Fruit fly (Drosophila melanogaster) whole organism, prepupa: ENCODE data around the gene Mvd.

Source experiments
- CG10631 ChIP-seq: fragments of 200-800 bp; sonication (Bioruptor generic); optimal IDR thresholded peaks from 2 replicates; lab custom pipeline; 2016; ENCODE audit warnings: missing biosample characterization, missing genetic modification characterization
- CG10669 ChIP-seq: fragments of 200-800 bp; sonication (Bioruptor generic); optimal IDR thresholded peaks from 3 replicates; lab custom pipeline; 2018; ENCODE audit warnings: missing biosample characterization, mild to moderate bottlenecking, missing genetic modification characterization, moderate library complexity
- CG11294 ChIP-seq: fragments of 200-800 bp; sonication (Bioruptor generic); IDR thresholded peaks from 2 replicates; pipeline ENCODE4 v1.3.6; 2022; ENCODE audit warnings: missing biosample characterization, missing genetic modification characterization
- CG11762 ChIP-seq: fragments of 200-800 bp; sonication (Bioruptor generic); optimal IDR thresholded peaks from 3 replicates; lab custom pipeline; 2016; ENCODE audit warnings: missing biosample characterization, missing genetic modification characterization; ENCODE audit not compliant: insufficient read depth
- CG11902 ChIP-seq: fragments of 200-800 bp; sonication (Bioruptor generic); optimal IDR thresholded peaks from 3 replicates; lab custom pipeline; 2016; ENCODE audit warnings: missing biosample characterization, missing genetic modification characterization
- CG16779 ChIP-seq: fragments of 200-800 bp; sonication (Bioruptor generic); optimal IDR thresholded peaks from 3 replicates; lab custom pipeline; 2017; ENCODE audit warnings: missing biosample characterization, mild to moderate bottlenecking, missing genetic modification characterization
- CG3032 ChIP-seq: fragments of 200-800 bp; optimal IDR thresholded peaks from 2 replicates; lab custom pipeline; 2019; ENCODE audit warnings: missing biosample characterization, mild to moderate bottlenecking, missing genetic modification characterization, moderate library complexity
- CG31627 ChIP-seq: fragments of 200-800 bp; sonication (Bioruptor generic); optimal IDR thresholded peaks from 3 replicates; lab custom pipeline; 2016; ENCODE audit warnings: missing biosample characterization, missing genetic modification characterization
- CG34406 ChIP-seq: fragments of 200-800 bp; sonication (Bioruptor generic); optimal IDR thresholded peaks from 3 replicates; lab custom pipeline; 2016; ENCODE audit warnings: missing biosample characterization, missing genetic modification characterization
- CG4318 ChIP-seq: fragments of 200-800 bp; sonication (Bioruptor generic); optimal IDR thresholded peaks from 3 replicates; lab custom pipeline; 2017; ENCODE audit warnings: missing biosample characterization, mild to moderate bottlenecking, missing genetic modification characterization
- CG6792 ChIP-seq: fragments of 200-800 bp; sonication (Bioruptor generic); optimal IDR thresholded peaks from 3 replicates; lab custom pipeline; 2016; ENCODE audit warnings: missing biosample characterization, missing genetic modification characterization
- CG6808 ChIP-seq: fragments of 200-800 bp; sonication (Bioruptor generic); optimal IDR thresholded peaks from 3 replicates; lab custom pipeline; 2017; ENCODE audit warnings: missing biosample characterization, missing genetic modification characterization, mild to moderate bottlenecking, moderate library complexity, missing genetic modification reagents
- CG6854 ChIP-seq: fragments of 200-800 bp; sonication (Bioruptor generic); optimal IDR thresholded peaks from 2 replicates; lab custom pipeline; 2017; ENCODE audit warnings: missing biosample characterization, mild to moderate bottlenecking, missing genetic modification characterization
- CG8119 ChIP-seq: fragments of 200-800 bp; sonication (Bioruptor generic); IDR thresholded peaks from 3 replicates; pipeline ENCODE4 v1.3.6; 2022; ENCODE audit warnings: missing biosample characterization, missing genetic modification characterization
- CG8319 ChIP-seq: fragments of 200-800 bp; sonication (Bioruptor generic); optimal IDR thresholded peaks from 3 replicates; lab custom pipeline; 2016; ENCODE audit warnings: missing biosample characterization, missing genetic modification characterization
- CG8632 ChIP-seq: fragments of 200-800 bp; sonication (Bioruptor generic); optimal IDR thresholded peaks from 3 replicates; lab custom pipeline; 2016; ENCODE audit warnings: missing biosample characterization, missing genetic modification characterization
- CG9139 ChIP-seq: fragments of 200-800 bp; sonication (Bioruptor generic); optimal IDR thresholded peaks from 3 replicates; lab custom pipeline; 2017; ENCODE audit warnings: missing biosample characterization, mild to moderate bottlenecking, missing genetic modification characterization
- Eip75B ChIP-seq: fragments of 200-800 bp; sonication (Bioruptor generic); optimal IDR thresholded peaks from 3 replicates; lab custom pipeline; 2016; ENCODE audit warnings: missing biosample characterization, missing genetic modification characterization
- Eip78C ChIP-seq: fragments of 200-800 bp; sonication (Bioruptor generic); peaks from one replicate; lab custom pipeline; 2016; ENCODE audit warnings: missing biosample characterization, missing genetic modification characterization
- Eip93F ChIP-seq: fragments of 200-800 bp; sonication (Bioruptor generic); optimal IDR thresholded peaks from 2 replicates; lab custom pipeline; 2016; ENCODE audit warnings: missing biosample characterization, mild to moderate bottlenecking, missing genetic modification characterization
- Ets21C ChIP-seq: fragments of 200-800 bp; sonication (Bioruptor generic); optimal IDR thresholded peaks from 3 replicates; lab custom pipeline; 2016; ENCODE audit warnings: missing biosample characterization, missing genetic modification characterization
- Ets96B ChIP-seq: fragments of 200-800 bp; optimal IDR thresholded peaks from 2 replicates; lab custom pipeline; 2019; ENCODE audit warnings: missing biosample characterization, mild to moderate bottlenecking, missing genetic modification characterization, moderate library complexity
- Gug ChIP-seq: fragments of 200-800 bp; sonication (Bioruptor generic); IDR thresholded peaks from 2 replicates; pipeline ENCODE4 v1.3.6; 2022; ENCODE audit warnings: missing biosample characterization, missing genetic modification characterization
- Hr38 ChIP-seq: sonication (Bioruptor generic); optimal IDR thresholded peaks from 2 replicates; lab custom pipeline; 2016; ENCODE audit warnings: missing biosample characterization, missing genetic modification characterization
- Hr4 ChIP-seq: fragments of 200-800 bp; sonication (Bioruptor generic); optimal IDR thresholded peaks from 3 replicates; lab custom pipeline; 2016; ENCODE audit warnings: missing biosample characterization, missing genetic modification characterization
- Lpt ChIP-seq: fragments of 200-800 bp; sonication (Bioruptor generic); optimal IDR thresholded peaks from 3 replicates; lab custom pipeline; 2016; ENCODE audit warnings: missing biosample characterization, missing genetic modification characterization
- Met ChIP-seq: fragments of 200-800 bp; sonication (Bioruptor generic); optimal IDR thresholded peaks from 3 replicates; lab custom pipeline; 2016; ENCODE audit warnings: missing biosample characterization, missing genetic modification characterization
- OdsH ChIP-seq: fragments of 200-800 bp; sonication (Bioruptor generic); optimal IDR thresholded peaks from 3 replicates; lab custom pipeline; 2016; ENCODE audit warnings: missing biosample characterization, missing genetic modification characterization
- Smox ChIP-seq: fragments of 200-800 bp; sonication (Bioruptor generic); optimal IDR thresholded peaks from 3 replicates; lab custom pipeline; 2016; ENCODE audit warnings: missing biosample characterization, missing genetic modification characterization
- Sox102F ChIP-seq: fragments of 200-800 bp; sonication (Bioruptor generic); optimal IDR thresholded peaks from 2 replicates; lab custom pipeline; 2016; ENCODE audit warnings: missing biosample characterization, mild to moderate bottlenecking, missing genetic modification characterization
- Sox15 ChIP-seq: fragments of 200-800 bp; sonication (Bioruptor generic); optimal IDR thresholded peaks from 3 replicates; lab custom pipeline; 2016; ENCODE audit warnings: missing biosample characterization, missing genetic modification characterization
- achi ChIP-seq: fragments of 200-800 bp; sonication (Bioruptor generic); optimal IDR thresholded peaks from 3 replicates; lab custom pipeline; 2016; ENCODE audit warnings: missing biosample characterization, missing genetic modification characterization
- acj6 ChIP-seq: fragments of 200-800 bp; sonication (Bioruptor generic); optimal IDR thresholded peaks from 3 replicates; lab custom pipeline; 2016; ENCODE audit warnings: missing biosample characterization, missing genetic modification characterization
- cyc ChIP-seq: fragments of 200-800 bp; sonication (Bioruptor generic); optimal IDR thresholded peaks from 3 replicates; lab custom pipeline; 2016; ENCODE audit warnings: missing biosample characterization, missing genetic modification characterization
- dac ChIP-seq: fragments of 200-800 bp; sonication (Bioruptor generic); optimal IDR thresholded peaks from 2 replicates; lab custom pipeline; 2017; ENCODE audit warnings: missing biosample characterization, mild to moderate bottlenecking, missing genetic modification characterization
- dsx ChIP-seq: fragments of 200-800 bp; optimal IDR thresholded peaks from 3 replicates; lab custom pipeline; 2019; ENCODE audit warnings: missing biosample characterization, mild to moderate bottlenecking, missing genetic modification characterization, moderate library complexity; ENCODE audit not compliant: poor library complexity, severe bottlenecking
- eg ChIP-seq: fragments of 200-800 bp; sonication (Bioruptor generic); IDR thresholded peaks from 3 replicates; pipeline ENCODE4 v1.3.6; 2022; ENCODE audit warnings: missing biosample characterization, missing genetic modification characterization
- esn ChIP-seq: fragments of 200-800 bp; sonication (Bioruptor generic); optimal IDR thresholded peaks from 2 replicates; lab custom pipeline; 2016; ENCODE audit warnings: missing biosample characterization, mild to moderate bottlenecking, missing genetic modification characterization, moderate library complexity
- fd85E ChIP-seq: fragments of 200-800 bp; sonication (Bioruptor generic); optimal IDR thresholded peaks from 3 replicates; lab custom pipeline; 2016; ENCODE audit warnings: missing biosample characterization, missing genetic modification characterization
- fkh ChIP-seq: fragments of 200-800 bp; sonication (Bioruptor generic); optimal IDR thresholded peaks from 3 replicates; lab custom pipeline; 2017; ENCODE audit warnings: missing biosample characterization, mild to moderate bottlenecking, missing genetic modification characterization, moderate library complexity
- net ChIP-seq: fragments of 200-800 bp; sonication (Bioruptor generic); optimal IDR thresholded peaks from 3 replicates; lab custom pipeline; 2016; ENCODE audit warnings: missing biosample characterization, missing genetic modification characterization
- pdm3 ChIP-seq: fragments of 200-800 bp; sonication (Bioruptor generic); optimal IDR thresholded peaks from 3 replicates; lab custom pipeline; 2016; ENCODE audit warnings: missing biosample characterization, missing genetic modification characterization
- salr ChIP-seq, 2 experiments: fragments of 200-800 bp; sonication (Bioruptor generic); optimal IDR thresholded peaks; 3 replicates each; lab custom pipeline; 2016 to 2018; ENCODE audit warnings: missing biosample characterization in 2 of 2, missing genetic modification characterization in 2 of 2, mild to moderate bottlenecking in 1 of 2
- spab ChIP-seq: fragments of 200-800 bp; sonication (Bioruptor generic); optimal IDR thresholded peaks from 2 replicates; lab custom pipeline; 2017; ENCODE audit warnings: missing biosample characterization, mild to moderate bottlenecking, missing genetic modification characterization, missing genetic modification reagents
- ss ChIP-seq, 2 experiments: fragments of 200-800 bp; sonication (Bioruptor generic); optimal IDR thresholded peaks; 2 replicates in 1 of 2; 3 replicates in 1 of 2; lab custom pipeline; 2017 to 2018; ENCODE audit warnings: mild to moderate bottlenecking in 2 of 2, missing biosample characterization in 2 of 2, missing genetic modification characterization in 2 of 2, moderate library complexity in 1 of 2
- svp ChIP-seq: fragments of 200-800 bp; sonication (Bioruptor generic); peaks from one replicate; lab custom pipeline; 2016; ENCODE audit warnings: missing biosample characterization, missing genetic modification characterization
- topi ChIP-seq: fragments of 200-800 bp; sonication (Bioruptor generic); optimal IDR thresholded peaks from 3 replicates; lab custom pipeline; 2016; ENCODE audit warnings: missing biosample characterization, missing genetic modification characterization
- vri ChIP-seq: fragments of 200-800 bp; sonication (Bioruptor generic); optimal IDR thresholded peaks from 3 replicates; lab custom pipeline; 2016; ENCODE audit warnings: missing biosample characterization, mild to moderate bottlenecking, missing genetic modification characterization

Mvd gene

dm6 chrX:15703720-15704206 lies 45.2 kb upstream of the Mvd start, which contains the start of the genes Pis and Hap40 (continued):
- TF ChIP-seq CG10669 (GFP tag; lab: Kevin White, UChicago) (peak; percentile 49), CG31627 (GFP tag; lab: Kevin White, UChicago) (peak; percentile 77), Eip78C (GFP tag; lab: Kevin White, UChicago) (peak; percentile 77), fkh (GFP tag; lab: Kevin White, UChicago) (peak; percentile 77), CG34406 (GFP tag; lab: Kevin White, UChicago) (peak; percentile 35), cyc (GFP tag; lab: Kevin White, UChicago) (peak; percentile 64), CG8319 (GFP tag; lab: Kevin White, UChicago) (peak; percentile 19), OdsH (GFP tag; lab: Kevin White, UChicago) (no peak), ss (GFP tag; optimal IDR thresholded peaks at IDR 0.05; lab: Kevin White, UChicago) (no peak), CG6808 (GFP tag; lab: Kevin White, UChicago) (peak; percentile 47), CG10631 (GFP tag; lab: Kevin White, UChicago) (peak; percentile 70), CG11902 (GFP tag; lab: Kevin White, UChicago) (peak; percentile 63)

DNA sequence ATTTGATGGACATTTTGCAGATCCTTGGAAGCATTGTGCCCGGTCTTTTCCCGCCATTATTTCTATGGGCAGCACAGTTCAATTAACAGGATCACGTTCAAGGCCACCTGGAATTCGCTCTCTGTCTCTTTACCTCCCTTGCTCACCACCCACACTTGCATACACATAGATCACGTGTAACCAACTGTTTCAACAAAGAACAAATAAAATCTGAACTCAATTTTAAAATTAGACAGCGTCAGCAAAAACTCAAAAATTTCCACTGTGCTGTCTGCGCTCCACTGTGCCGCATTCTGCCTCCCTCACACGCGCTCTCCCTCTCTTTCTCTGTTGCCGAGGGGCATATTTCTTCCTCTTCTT lies 39.4 kb upstream of the Mvd start:
- TF ChIP-seq Lpt (GFP tag; lab: Kevin White, UChicago): no peak
- TF ChIP-seq fd85E (GFP tag; lab: Kevin White, UChicago): no peak
- no peak for TF ChIP-seq net
- TF ChIP-seq fkh (GFP tag; lab: Kevin White, UChicago): no peak
- no peak for TF ChIP-seq Eip93F (GFP tag; lab: Kevin White, UChicago)
- TF ChIP-seq topi (GFP tag; lab: Kevin White, UChicago): no peak
- TF ChIP-seq salr (GFP tag; optimal IDR thresholded peaks at IDR 0.05; lab: Kevin White, UChicago): no peak
- no peak for TF ChIP-seq Met (GFP tag; lab: Kevin White, UChicago)
- TF ChIP-seq Hr38: no peak
- TF ChIP-seq CG11902 (GFP tag; lab: Kevin White, UChicago): peak; percentile 3
- TF ChIP-seq CG10631 (GFP tag; lab: Kevin White, UChicago): no peak
- peak; percentile 9 for TF ChIP-seq CG3032 (tag; lab: Kevin White, UChicago)
- no peak for TF ChIP-seq Hr4 (GFP tag; lab: Kevin White, UChicago)
- TF ChIP-seq CG6808 (GFP tag; lab: Kevin White, UChicago): peak; percentile 98
- no peak for TF ChIP-seq Ets96B (tag; lab: Kevin White, UChicago)
- TF ChIP-seq acj6 (GFP tag; lab: Kevin White, UChicago): no peak
- no peak for TF ChIP-seq Gug (GFP tag; lab: Robert Waterston, UW)
- TF ChIP-seq pdm3 (GFP tag; lab: Kevin White, UChicago): no peak
- no peak for TF ChIP-seq Sox102F (GFP tag; lab: Kevin White, UChicago)
- TF ChIP-seq vri (GFP tag; lab: Kevin White, UChicago): no peak
- no peak for TF ChIP-seq cyc (GFP tag; lab: Kevin White, UChicago)
- TF ChIP-seq CG8119 (GFP tag; lab: Robert Waterston, UW): no peak; the same call in 2 of the 3 replicates
- peak; percentile 37 for TF ChIP-seq achi
- TF ChIP-seq CG31627 (GFP tag; lab: Kevin White, UChicago): no peak
- TF ChIP-seq Ets21C: no peak
- TF ChIP-seq OdsH (GFP tag; lab: Kevin White, UChicago): no peak
- no peak for TF ChIP-seq CG9139 (GFP tag; lab: Kevin White, UChicago)
- TF ChIP-seq svp (GFP tag; lab: Kevin White, UChicago): peak; percentile 72
- no peak for TF ChIP-seq CG16779 (tag; lab: Kevin White, UChicago)
- no peak for TF ChIP-seq CG6854
- no peak for TF ChIP-seq dsx
- TF ChIP-seq dac (GFP tag; lab: Kevin White, UChicago): no peak
- peak; percentile 23 for TF ChIP-seq esn (GFP tag; lab: Kevin White, UChicago)
- TF ChIP-seq CG8319 (GFP tag; lab: Kevin White, UChicago): peak; percentile 14
- TF ChIP-seq CG8632: no peak
- TF ChIP-seq Smox (GFP tag; lab: Kevin White, UChicago): no peak
- no peak for TF ChIP-seq spab (GFP tag; lab: Kevin White, UChicago)
- no peak for TF ChIP-seq CG10669 (GFP tag; lab: Kevin White, UChicago)
- TF ChIP-seq Eip75B (GFP tag; lab: Kevin White, UChicago): peak; percentile 36
- TF ChIP-seq eg (GFP tag; lab: Robert Waterston, UW): no peak
- TF ChIP-seq CG4318 (GFP tag; lab: Kevin White, UChicago): no peak
- TF ChIP-seq Sox15: no peak
- peak; percentile 37 for TF ChIP-seq CG6792 (GFP tag; lab: Kevin White, UChicago)
- TF ChIP-seq CG11762 (GFP tag; lab: Kevin White, UChicago): no peak
- no peak for TF ChIP-seq CG11294
